Worm (Caenorhabditis elegans): ENCODE data around the gene lact-9.

DNA sequence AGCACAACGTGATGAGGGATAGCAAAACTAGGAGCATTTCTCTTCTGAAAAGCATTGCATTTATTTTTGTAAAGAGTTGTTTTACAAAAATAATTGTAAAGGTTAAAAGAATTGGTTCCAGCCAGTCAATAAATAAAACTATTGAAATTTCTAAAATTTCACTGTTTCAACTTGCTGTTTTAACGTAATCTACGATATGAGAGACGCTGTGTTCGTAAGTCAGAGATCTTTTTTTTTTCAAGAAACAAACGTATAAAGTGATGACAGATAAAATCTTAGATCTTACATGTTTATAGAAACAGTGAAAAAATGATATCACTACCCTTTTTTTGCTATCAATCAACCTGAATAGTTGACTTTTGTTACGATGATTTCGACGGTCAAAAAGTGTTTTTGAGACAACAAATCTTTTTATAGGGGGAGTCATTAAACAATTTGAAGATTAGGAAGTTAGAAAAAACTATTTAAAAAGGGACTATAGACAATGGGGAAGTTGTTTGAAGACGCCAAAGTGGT lies 12.5 kb upstream of the lact-9 start, which contains the start of gene Y45F10D.6:
- TF ChIP-seq madf-5 (GFP tag; IDR thresholded peaks at IDR 0.05) (no peak), lin-15B (tag; optimal IDR thresholded peaks at IDR 0.05) (no peak), pha-4 (GFP tag; IDR thresholded peaks at IDR 0.05) (no peak), pha-4 (tag; optimal IDR thresholded peaks at IDR 0.05) (no peak), ztf-11 (tag; optimal IDR thresholded peaks at IDR 0.05) (no peak), Y48G9A.11 (GFP tag; IDR thresholded peaks at IDR 0.05) (no peak), mep-1 (tag; optimal IDR thresholded peaks at IDR 0.05) (no peak), ZK337.2 (GFP tag; IDR thresholded peaks at IDR 0.05) (no peak), snpc-1.2 (GFP tag; IDR thresholded peaks at IDR 0.05) (no peak), ceh-32 (tag; optimal IDR thresholded peaks at IDR 0.05; ENCODE audit: poor library complexity) (no peak), hlh-11 (tag; optimal IDR thresholded peaks at IDR 0.05) (no peak), nhr-6 (tag; optimal IDR thresholded peaks at IDR 0.05) (no peak), mes-2 (tag; optimal IDR thresholded peaks at IDR 0.05; ENCODE audit: poor library complexity, severe bottlenecking) (no peak)
